Fruit fly (Drosophila melanogaster) whole organism, wandering third instar larva: ENCODE results near the gene Ubc6.

Experiments
- Hr78 ChIP-seq: fragments of >200 bp; optimal IDR thresholded peaks from 2 replicates; lab custom pipeline; 2017; ENCODE audit warnings: missing biosample characterization, missing genetic modification characterization
- OdsH ChIP-seq: fragments of 200-800 bp; sonication (Bioruptor generic); optimal IDR thresholded peaks from 2 replicates; lab custom pipeline; 2016; ENCODE audit warnings: missing biosample characterization, mild to moderate bottlenecking, missing genetic modification characterization
- Vsx2 ChIP-seq: fragments of 200-300, 225-300 bp; sonication (Bioruptor generic); optimal IDR thresholded peaks from 2 replicates; lab custom pipeline; 2018; ENCODE audit warnings: missing biosample characterization, missing genetic modification characterization; ENCODE audit not compliant: partially characterized antibody
- dmrt93B ChIP-seq: fragments of 200-800 bp; sonication (Bioruptor generic); optimal IDR thresholded peaks from 2 replicates; lab custom pipeline; 2018; ENCODE audit warnings: missing biosample characterization, mild to moderate bottlenecking, missing genetic modification characterization
- h ChIP-seq: fragments of 200-800 bp; sonication (Bioruptor generic); optimal IDR thresholded peaks from 3 replicates; lab custom pipeline; 2016; ENCODE audit warnings: missing biosample characterization, mild to moderate bottlenecking, missing genetic modification characterization
- jim ChIP-seq: fragments of 175-275, 200-325 bp; sonication (Bioruptor generic); optimal IDR thresholded peaks from 2 replicates; lab custom pipeline; 2016; ENCODE audit warnings: missing biosample characterization, mild to moderate bottlenecking, missing genetic modification characterization
- sage ChIP-seq: fragments of 200-800 bp; sonication (Bioruptor generic); optimal IDR thresholded peaks from 2 replicates; lab custom pipeline; 2016; ENCODE audit warnings: missing biosample characterization, mild to moderate bottlenecking, missing genetic modification characterization
- sv ChIP-seq: fragments of 200-800 bp; sonication (Bioruptor generic); optimal IDR thresholded peaks from 3 replicates; lab custom pipeline; 2016; ENCODE audit warnings: missing biosample characterization, missing genetic modification characterization
- usp ChIP-seq: fragments of >200 bp; optimal IDR thresholded peaks from 2 replicates; lab custom pipeline; 2017; ENCODE audit warnings: missing biosample characterization, missing genetic modification characterization

- TF ChIP-seq jim (GFP tag; lab: Kevin White, UChicago) (no peak), sv (GFP tag; lab: Kevin White, UChicago) (no peak), dmrt93B (no peak), usp (no peak), sage (GFP tag; lab: Kevin White, UChicago) (no peak), OdsH (no peak), Vsx2 (GFP tag; lab: Kevin White, UChicago) (no peak), h (GFP tag; lab: Kevin White, UChicago) (no peak), Hr78 (GFP tag; lab: Kevin White, UChicago) (no peak)
Observed at dm6 chr3R:4973762-4974369, 21.4 kb upstream of the Ubc6 start.
